Worm (Caenorhabditis elegans): ENCODE results near the gene ipla-2.

Gene ipla-2

DNA sequence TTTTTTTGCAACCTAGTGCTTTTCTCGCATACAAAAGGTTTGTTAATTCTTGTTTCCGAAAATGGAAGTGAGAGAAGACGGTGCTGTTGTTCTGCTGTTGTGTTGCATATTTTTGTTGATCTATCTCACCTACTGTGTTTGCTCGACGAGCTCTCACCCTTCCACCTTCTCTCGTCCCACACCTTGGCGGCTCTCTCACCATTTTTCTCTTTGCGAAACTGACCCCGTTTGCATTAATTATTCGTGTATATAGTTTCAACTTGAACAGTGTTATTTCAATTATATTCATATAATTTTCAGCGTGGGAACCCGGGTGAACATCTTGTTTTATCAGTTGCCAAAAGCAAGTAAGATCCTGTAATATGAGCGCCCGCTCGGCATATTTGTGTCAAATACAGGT is 39.3 kb upstream of the ipla-2 start, which contains the start of gene R07B1.9:
Gene R07B1.9 (plus strand): TSS at position 301 of the 400 bp plus-strand sequence.
- no peak for TF ChIP-seq ccch-3 (GFP tag; optimal IDR thresholded peaks at IDR 0.05)
- TF ChIP-seq F23B12.7 (tag; optimal IDR thresholded peaks at IDR 0.05; ENCODE audit: insufficient read depth): no peak
- no peak for TF ChIP-seq ztf-22 (GFP tag; optimal IDR thresholded peaks at IDR 0.05)
- no peak for TF ChIP-seq aptf-2 (GFP tag; conservative IDR thresholded peaks at IDR 0.05)
- TF ChIP-seq Y53G8AR.9 (GFP tag; conservative IDR thresholded peaks at IDR 0.05): no peak
- TF ChIP-seq repo-1 (tag; optimal IDR thresholded peaks at IDR 0.05): no peak
- TF ChIP-seq ceh-79 (tag; optimal IDR thresholded peaks at IDR 0.05): no peak
- no peak for TF ChIP-seq dpl-1 (GFP tag; optimal IDR thresholded peaks at IDR 0.05)
- no peak for TF ChIP-seq nhr-80 (tag; optimal IDR thresholded peaks at IDR 0.05)
- no peak for TF ChIP-seq nhr-90 (tag; optimal IDR thresholded peaks at IDR 0.05)
- no peak for TF ChIP-seq pbrm-1 (GFP tag; IDR thresholded peaks at IDR 0.05)
- no peak for TF ChIP-seq somi-1 (GFP tag; optimal IDR thresholded peaks at IDR 0.05)
- no peak for TF ChIP-seq snpc-3.4 (tag; optimal IDR thresholded peaks at IDR 0.05)
- no peak for TF ChIP-seq Y53F4B.3 (GFP tag; IDR thresholded peaks at IDR 0.05)
- TF ChIP-seq lin-26 (GFP tag; IDR thresholded peaks at IDR 0.05): no peak
- TF ChIP-seq snpc-1.3 (tag; optimal IDR thresholded peaks at IDR 0.05; ENCODE audit: insufficient read depth): no peak

ce11 chrX:9872554-9872953 is 34.7 kb upstream of the ipla-2 start, which contains the start of gene R07B1.8:
TSS of gene R07B1.8 (minus strand) at chrX:9872654.
- TF ChIP-seq B0035.1 (tag; optimal IDR thresholded peaks at IDR 0.05): no peak
- TF ChIP-seq Y95B8A.8 (GFP tag; IDR thresholded peaks at IDR 0.05): no peak
- TF ChIP-seq rec-8 (tag; optimal IDR thresholded peaks at IDR 0.05): no peak

ce11 chrX:9869522-9869921 is 31.7 kb upstream of the ipla-2 start, which contains the start of gene R07B1.13:
TSS of gene R07B1.13 (plus strand) at chrX:9869822.
- TF ChIP-seq D2030.7 (GFP tag; IDR thresholded peaks at IDR 0.05) (no peak), snpc-4 (GFP tag; optimal IDR thresholded peaks at IDR 0.05) (no peak), snpc-4 (tag; optimal IDR thresholded peaks at IDR 0.05) (no peak)

- TF ChIP-seq tbp1 (GFP tag; optimal IDR thresholded peaks at IDR 0.05): no peak
- TF ChIP-seq lag-1 (GFP tag; IDR thresholded peaks at IDR 0.05): no peak
- no peak for TF ChIP-seq snpc-4 (GFP tag; optimal IDR thresholded peaks at IDR 0.05)
- no peak for TF ChIP-seq snpc-4 (tag; optimal IDR thresholded peaks at IDR 0.05)
- no peak for TF ChIP-seq nfyb-1 (GFP tag; IDR thresholded peaks at IDR 0.05)
- TF ChIP-seq zfh-2 (GFP tag; conservative IDR thresholded peaks at IDR 0.05): no peak
- TF ChIP-seq ama-1 (optimal IDR thresholded peaks at IDR 0.05): no peak
- TF ChIP-seq ama-1 (GFP tag; optimal IDR thresholded peaks at IDR 0.05): no peak
- TF ChIP-seq K11D2.4 (GFP tag; IDR thresholded peaks at IDR 0.05): no peak
- no peak for TF ChIP-seq nhr-120 (GFP tag; IDR thresholded peaks at IDR 0.05)
- TF ChIP-seq somi-1 (GFP tag; optimal IDR thresholded peaks at IDR 0.05): no peak
- TF ChIP-seq Y56A3A.18 (GFP tag; IDR thresholded peaks at IDR 0.05): no peak
- TF ChIP-seq Y53F4B.3 (GFP tag; IDR thresholded peaks at IDR 0.05): no peak
- no peak for TF ChIP-seq nfya-1 (tag; optimal IDR thresholded peaks at IDR 0.05; ENCODE audit: borderline replicate concordance, insufficient read depth)
- TF ChIP-seq hlh-12 (tag; optimal IDR thresholded peaks at IDR 0.05): no peak
Measured at ce11 chrX:9868820-9869219, 31.0 kb upstream of the ipla-2 start, which contains the start of gene R07B1.7. TSS of gene R07B1.7 (plus strand) at chrX:9869120.

ce11 chrX:9866355-9866754 is 28.5 kb upstream of the ipla-2 start, which contains the start of gene R07B1.6:
TSS of gene R07B1.6 (plus strand) at chrX:9866655.
- TF ChIP-seq tbx-9 (tag; optimal IDR thresholded peaks at IDR 0.05; ENCODE audit: borderline replicate concordance) (no peak), lin-35 (GFP tag; optimal IDR thresholded peaks at IDR 0.05) (no peak), madf-10 (tag; optimal IDR thresholded peaks at IDR 0.05) (no peak), gei-17 (GFP tag; optimal IDR thresholded peaks at IDR 0.05) (no peak), F33H1.4 (GFP tag; IDR thresholded peaks at IDR 0.05) (no peak), repo-1 (tag; optimal IDR thresholded peaks at IDR 0.05) (no peak), mcd-1 (GFP tag; IDR thresholded peaks at IDR 0.05) (no peak), ekl-4 (GFP tag; IDR thresholded peaks at IDR 0.05) (no peak), C06A6.2 (GFP tag; conservative IDR thresholded peaks at IDR 0.05) (no peak), pha-4 (tag; optimal IDR thresholded peaks at IDR 0.05) (no peak), athp-1 (tag; optimal IDR thresholded peaks at IDR 0.05) (no peak), ztf-25 (GFP tag; IDR thresholded peaks at IDR 0.05) (no peak)

All from whole organism, young adult.